Worm (Caenorhabditis elegans) whole organism, late embryonic: Measurements from ENCODE around the gene Y82E9BR.17.

Source experiments
- C08G9.2 ChIP-seq: sonication (generic microtip); optimal IDR thresholded peaks from 2 replicates; lab custom pipeline; 2016; ENCODE audit warnings: mild to moderate bottlenecking, missing genetic modification characterization, moderate library complexity, missing compliant biosample characterization
- ceh-24 ChIP-seq: sonication (generic microtip); optimal IDR thresholded peaks from 2 replicates; lab custom pipeline; 2016; ENCODE audit warnings: mild to moderate bottlenecking, missing genetic modification characterization, missing compliant biosample characterization
- ceh-9 ChIP-seq: sonication (generic microtip); optimal IDR thresholded peaks from 2 replicates; lab custom pipeline; 2016; ENCODE audit warnings: mild to moderate bottlenecking, missing genetic modification characterization, inconsistent platforms, missing compliant biosample characterization
- hlh-15 ChIP-seq: sonication (generic microtip); optimal IDR thresholded peaks from 2 replicates; lab custom pipeline; 2016; ENCODE audit warnings: missing genetic modification characterization, missing compliant biosample characterization
- lin-11 ChIP-seq: fragments of 200-800 bp; sonication (Bioruptor generic); optimal IDR thresholded peaks from 2 replicates; lab custom pipeline; 2018; ENCODE audit warnings: mild to moderate bottlenecking, missing genetic modification characterization, missing compliant biosample characterization
- unc-86 ChIP-seq: sonication (generic microtip); optimal IDR thresholded peaks from 2 replicates; lab custom pipeline; 2016; ENCODE audit warnings: missing genetic modification characterization, missing compliant biosample characterization

DNA sequence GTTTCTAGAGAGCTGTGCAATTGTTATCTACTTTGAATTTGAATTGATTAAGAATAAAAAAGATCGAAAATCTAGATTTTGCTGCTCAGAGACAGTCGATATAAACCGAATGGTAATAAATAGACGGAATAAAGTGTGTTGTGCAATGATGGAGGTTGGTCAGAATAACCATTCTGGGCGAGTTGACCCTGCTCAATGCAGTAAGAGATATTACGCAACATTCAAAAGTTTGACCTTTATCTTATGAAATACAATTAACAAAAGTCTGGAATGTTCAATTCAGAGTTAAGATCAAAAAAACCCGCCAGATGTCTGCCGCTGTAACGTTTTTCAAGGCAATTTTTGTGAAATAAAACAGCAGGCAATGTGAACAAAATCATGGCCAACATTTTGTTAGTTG is 1.3 kb upstream of the Y82E9BR.17 start:
- TF ChIP-seq lin-11 (tag; lab: Kevin White, UChicago) (no peak), unc-86 (no peak), hlh-15 (tag; lab: Kevin White, UChicago) (no peak), C08G9.2 (no peak), ceh-24 (tag; lab: Kevin White, UChicago) (no peak), ceh-9 (no peak)
